Worm (Caenorhabditis elegans) whole organism, young adult: ENCODE measurements around the gene nsph-1.1.

ENCODE experiments used
- F23B12.7 ChIP-seq: sonication (generic microtip); optimal IDR thresholded peaks from 2 replicates; lab custom pipeline; 2017; ENCODE audit warnings: missing genetic modification characterization, mild to moderate bottlenecking, missing compliant biosample characterization, antibody characterized with exemption, moderate library complexity; ENCODE audit not compliant: insufficient read depth
- ama-1 ChIP-seq, 3 experiments: fragments of 150-350 bp in 1 of 3; sonication (generic microtip) in 2 of 3; optimal IDR thresholded peaks; 2 replicates each; lab custom pipeline; 2014 to 2018; ENCODE audit warnings: missing biosample characterization in 2 of 3, missing genetic modification characterization in 2 of 3, missing genetic modification reagents in 2 of 3
- dox-1 ChIP-seq: fragments of 200-800 bp; sonication (Bioruptor generic); IDR thresholded peaks from 2 replicates; pipeline ENCODE4 v1.3.6; 2022; ENCODE audit warnings: missing genetic modification reagents, missing genetic modification characterization, missing compliant biosample characterization
- ekl-4 ChIP-seq: fragments of 200-800 bp; sonication (Bioruptor generic); IDR thresholded peaks from 2 replicates; pipeline ENCODE4 v1.3.6; 2022; ENCODE audit warnings: missing genetic modification reagents, missing genetic modification characterization, missing compliant biosample characterization
- unc-130 ChIP-seq: sonication (generic microtip); optimal IDR thresholded peaks from 2 replicates; lab custom pipeline; 2016; ENCODE audit warnings: missing genetic modification reagents, missing genetic modification characterization, missing compliant biosample characterization

- TF ChIP-seq ama-1 (optimal IDR thresholded peaks at IDR 0.05; lab: Kevin White, UChicago) (no peak), ama-1 (GFP tag; optimal IDR thresholded peaks at IDR 0.05; lab: Kevin White, UChicago) (no peak), unc-130 (GFP tag; lab: Kevin White, UChicago) (no peak), dox-1 (GFP tag; lab: Robert Waterston, UW) (no peak), ekl-4 (no peak), F23B12.7 (tag; lab: Kevin White, UChicago) (no peak)
Measured at ce11 chrII:8796391-8796790, 29.8 kb downstream of the nsph-1.1 start.
